Worm (Caenorhabditis elegans) whole organism, L1 larva: ENCODE measurements around the gene bca-1.

Experiments
- C04F5.9 ChIP-seq: sonication (generic microtip); optimal IDR thresholded peaks from 2 replicates; lab custom pipeline; 2016; ENCODE audit warnings: missing genetic modification characterization, missing compliant biosample characterization
- C16A3.4 ChIP-seq: fragments of 150-350 bp; optimal IDR thresholded peaks from 2 replicates; lab custom pipeline; 2014; ENCODE audit warnings: missing biosample characterization, missing genetic modification characterization
- C34B4.2 ChIP-seq: sonication (generic microtip); optimal IDR thresholded peaks from 2 replicates; lab custom pipeline; 2017; ENCODE audit warnings: mild to moderate bottlenecking, missing genetic modification characterization, missing compliant biosample characterization
- F16B12.6 ChIP-seq: fragments of 150-350 bp; optimal IDR thresholded peaks from 2 replicates; lab custom pipeline; 2014; ENCODE audit warnings: missing biosample characterization, missing genetic modification characterization
- Y116A8C.19 ChIP-seq: sonication (generic microtip); optimal IDR thresholded peaks from 2 replicates; lab custom pipeline; 2016; ENCODE audit warnings: missing compliant biosample characterization, missing genetic modification characterization, borderline replicate concordance
- alr-1 ChIP-seq: fragments of 200-800 bp; sonication (Bioruptor generic); optimal IDR thresholded peaks from 2 replicates; lab custom pipeline; 2018; ENCODE audit warnings: borderline replicate concordance, mild to moderate bottlenecking, missing genetic modification characterization, missing compliant biosample characterization
- blmp-1 ChIP-seq: fragments of 150-350 bp; optimal IDR thresholded peaks from 2 replicates; lab custom pipeline; 2014; ENCODE audit warnings: missing biosample characterization, missing genetic modification characterization
- ceh-8 ChIP-seq: fragments of 200-800 bp; sonication (Bioruptor generic); optimal IDR thresholded peaks from 2 replicates; lab custom pipeline; 2018; ENCODE audit warnings: mild to moderate bottlenecking, missing genetic modification characterization, moderate library complexity, missing compliant biosample characterization
- ceh-82 ChIP-seq, 3 experiments: fragments of 150-350 bp in 1 of 3; sonication (generic microtip) in 2 of 3; optimal IDR thresholded peaks; 2 replicates each; lab custom pipeline; 2014 to 2017; ENCODE audit warnings: missing biosample characterization in 3 of 3, missing genetic modification characterization in 3 of 3
- ceh-90 ChIP-seq: sonication (generic microtip); optimal IDR thresholded peaks from 2 replicates; lab custom pipeline; 2016; ENCODE audit warnings: missing genetic modification characterization, missing compliant biosample characterization
- efl-1 ChIP-seq, 4 experiments: fragments of 150-350 bp; optimal IDR thresholded peaks in 3 of 4; peaks in 1 of 4; 1 replicate in 1 of 4; 2 replicates in 3 of 4; lab custom pipeline; 2014; ENCODE audit warnings: missing biosample characterization in 2 of 4, missing genetic modification characterization in 2 of 4, missing genetic modification reagents in 2 of 4
- elt-2 ChIP-seq: sonication (generic microtip); optimal IDR thresholded peaks from 2 replicates; lab custom pipeline; 2016; ENCODE audit warnings: missing genetic modification characterization, mild to moderate bottlenecking, inconsistent platforms, missing compliant biosample characterization, missing genetic modification reagents
- elt-3 ChIP-seq, 6 experiments: fragments of 150-350 bp in 1 of 6; sonication (generic microtip); optimal IDR thresholded peaks; 2 replicates each; lab custom pipeline; 2017 to 2018; ENCODE audit warnings: missing biosample characterization in 6 of 6, missing genetic modification characterization in 6 of 6, inconsistent platforms in 1 of 6
- fkh-10 ChIP-seq: sonication (generic microtip); optimal IDR thresholded peaks from 2 replicates; lab custom pipeline; 2017; ENCODE audit warnings: missing biosample characterization, missing genetic modification reagents, missing genetic modification characterization
- fkh-8 ChIP-seq: sonication (generic microtip); optimal IDR thresholded peaks from 2 replicates; lab custom pipeline; 2016; ENCODE audit warnings: mild to moderate bottlenecking, missing genetic modification characterization, missing compliant biosample characterization
- hlh-17 ChIP-seq: fragments of 200-800 bp; sonication (Bioruptor generic); optimal IDR thresholded peaks from 2 replicates; lab custom pipeline; 2018; ENCODE audit warnings: missing genetic modification characterization, mild to moderate bottlenecking, missing compliant biosample characterization, moderate library complexity, borderline replicate concordance
- hpl-2 ChIP-seq: fragments of 150-350 bp; optimal IDR thresholded peaks from 2 replicates; lab custom pipeline; 2014; ENCODE audit warnings: missing biosample characterization, missing genetic modification reagents, missing genetic modification characterization
- irx-1 ChIP-seq: sonication (generic microtip); optimal IDR thresholded peaks from 2 replicates; lab custom pipeline; 2016; ENCODE audit warnings: missing genetic modification characterization, missing compliant biosample characterization
- isw-1 ChIP-seq: fragments of 200-800 bp; sonication (Bioruptor generic); IDR thresholded peaks from 2 replicates; pipeline ENCODE4 v1.3.6; 2022; ENCODE audit warnings: missing genetic modification characterization, missing compliant biosample characterization
- jun-1 ChIP-seq: fragments of 150-350 bp; optimal IDR thresholded peaks from 2 replicates; lab custom pipeline; 2014; ENCODE audit warnings: missing biosample characterization, missing genetic modification reagents, missing genetic modification characterization
- lin-13 ChIP-seq: fragments of 150-350 bp; optimal IDR thresholded peaks from 2 replicates; lab custom pipeline; 2014; ENCODE audit warnings: missing biosample characterization, missing genetic modification reagents, missing genetic modification characterization
- lin-15B ChIP-seq: fragments of 150-350 bp; sonication (generic microtip); optimal IDR thresholded peaks from 3 replicates; lab custom pipeline; 2014; ENCODE audit warnings: missing biosample characterization, missing genetic modification characterization
- lin-35 ChIP-seq, 2 experiments: fragments of 150-350 bp; optimal IDR thresholded peaks; 2 replicates each; lab custom pipeline; 2014; ENCODE audit warnings: missing biosample characterization in 2 of 2, missing genetic modification characterization in 2 of 2, missing genetic modification reagents in 2 of 2
- lin-39 ChIP-seq: fragments of 150-350 bp; optimal IDR thresholded peaks from 2 replicates; lab custom pipeline; 2014; ENCODE audit warnings: missing biosample characterization, missing genetic modification reagents, missing genetic modification characterization
- lir-3 ChIP-seq: sonication (generic microtip); optimal IDR thresholded peaks from 2 replicates; lab custom pipeline; 2016; ENCODE audit warnings: mild to moderate bottlenecking, missing genetic modification characterization, moderate library complexity, missing compliant biosample characterization; ENCODE audit not compliant: poor library complexity
- mef-2 ChIP-seq: fragments of 150-350 bp; optimal IDR thresholded peaks from 2 replicates; lab custom pipeline; 2014; ENCODE audit warnings: missing biosample characterization, missing genetic modification characterization
- nhr-11 ChIP-seq: fragments of 150-350 bp; optimal IDR thresholded peaks from 2 replicates; lab custom pipeline; 2014; ENCODE audit warnings: missing biosample characterization, missing genetic modification characterization
- nhr-12 ChIP-seq: sonication (generic microtip); optimal IDR thresholded peaks from 2 replicates; lab custom pipeline; 2017; ENCODE audit warnings: missing biosample characterization, missing genetic modification characterization
- nhr-19 ChIP-seq: fragments of 200-800 bp; sonication (Bioruptor generic); conservative IDR thresholded peaks from 2 replicates; pipeline ENCODE4 v1.3.6; 2022; ENCODE audit warnings: missing genetic modification characterization, missing compliant biosample characterization
- nhr-20 ChIP-seq: sonication (generic microtip); optimal IDR thresholded peaks from 2 replicates; lab custom pipeline; 2016; ENCODE audit warnings: mild to moderate bottlenecking, missing genetic modification characterization, missing compliant biosample characterization
- nhr-84 ChIP-seq: sonication (generic microtip); optimal IDR thresholded peaks from 2 replicates; lab custom pipeline; 2017; ENCODE audit warnings: missing biosample characterization, missing genetic modification characterization
- nhr-85 ChIP-seq: sonication (generic microtip); peaks from one replicate; lab custom pipeline; 2016; ENCODE audit warnings: missing genetic modification characterization, inconsistent platforms, missing compliant biosample characterization
- nhr-90 ChIP-seq: sonication (generic microtip); optimal IDR thresholded peaks from 2 replicates; lab custom pipeline; 2016; ENCODE audit warnings: mild to moderate bottlenecking, missing genetic modification characterization, missing compliant biosample characterization; ENCODE audit not compliant: poor library complexity
- pqm-1 ChIP-seq: sonication (generic microtip); optimal IDR thresholded peaks from 3 replicates; lab custom pipeline; 2017; ENCODE audit warnings: missing biosample characterization, missing genetic modification characterization
- snpc-4 ChIP-seq: fragments of 150-350 bp; optimal IDR thresholded peaks from 2 replicates; lab custom pipeline; 2014; ENCODE audit warnings: missing biosample characterization, missing genetic modification characterization
- sup-37 ChIP-seq: fragments of 200-800 bp; sonication (Bioruptor generic); optimal IDR thresholded peaks from 2 replicates; lab custom pipeline; 2018; ENCODE audit warnings: mild to moderate bottlenecking, missing genetic modification characterization, missing compliant biosample characterization
- swsn-7 ChIP-seq: sonication (generic microtip); optimal IDR thresholded peaks from 2 replicates; lab custom pipeline; 2016; ENCODE audit warnings: missing genetic modification characterization, missing compliant biosample characterization
- tlp-1 ChIP-seq: fragments of 150-350 bp; optimal IDR thresholded peaks from 2 replicates; lab custom pipeline; 2014; ENCODE audit warnings: missing biosample characterization, missing genetic modification characterization
- unc-30 ChIP-seq: sonication (generic microtip); optimal IDR thresholded peaks from 2 replicates; lab custom pipeline; 2017; ENCODE audit warnings: missing biosample characterization, missing genetic modification characterization
- unc-86 ChIP-seq: sonication (generic microtip); optimal IDR thresholded peaks from 2 replicates; lab custom pipeline; 2016; ENCODE audit warnings: missing genetic modification characterization, missing compliant biosample characterization
- vab-15 ChIP-seq: sonication (generic microtip); optimal IDR thresholded peaks from 2 replicates; lab custom pipeline; 2017; ENCODE audit warnings: missing genotype, mild to moderate bottlenecking, missing genetic modification characterization, missing compliant biosample characterization
- zag-1 ChIP-seq: fragments of 150-350 bp; optimal IDR thresholded peaks from 2 replicates; lab custom pipeline; 2014; ENCODE audit warnings: missing biosample characterization, missing genetic modification characterization

Gene bca-1

ce11 chrX:6173656-6174055 is 30.9 kb downstream of the bca-1 start, which contains the start of gene T25B2.1:
Gene T25B2.1, plus strand, starts transcription at chrX:6173956.
- TF ChIP-seq C34B4.2 (tag; lab: Kevin White, UChicago) (no peak), nhr-85 (tag; lab: Kevin White, UChicago) (no peak), zag-1 (tag; lab: Kevin White, UChicago) (no peak), swsn-7 (no peak), lin-39 (tag; lab: Kevin White, UChicago) (no peak), sup-37 (GFP tag; lab: Kevin White, UChicago) (no peak), unc-86 (no peak), hpl-2 (GFP tag; lab: Kevin White, UChicago) (no peak), ceh-82 (tag; optimal IDR thresholded peaks at IDR 0.05; lab: Kevin White, UChicago) (no peak), Y116A8C.19 (tag; lab: Kevin White, UChicago) (no peak), efl-1 (optimal IDR thresholded peaks at IDR 0.05; lab: Kevin White, UChicago) (no peak), efl-1 (GFP tag; optimal IDR thresholded peaks at IDR 0.05 in 1 of 2; lab: Kevin White, UChicago) (no peak), fkh-8 (tag; lab: Kevin White, UChicago) (no peak), vab-15 (tag; lab: Kevin White, UChicago) (no peak), blmp-1 (tag; lab: Kevin White, UChicago) (no peak), nhr-19 (GFP tag; lab: Robert Waterston, UW) (no peak)

- TF ChIP-seq jun-1 (tag; lab: Kevin White, UChicago): peak; percentile 21
- no peak for TF ChIP-seq unc-86
- peak; percentile 92 for TF ChIP-seq elt-2 (tag; lab: Kevin White, UChicago)
- TF ChIP-seq F16B12.6: no peak
- TF ChIP-seq lin-35 (GFP tag; optimal IDR thresholded peaks at IDR 0.05; lab: Kevin White, UChicago): peak in 1 of 2 experiments; percentile 40
- TF ChIP-seq tlp-1: no peak
- TF ChIP-seq, all 84 proteins: peak for 3
Observed at ce11 chrX:6169252-6169651, 35.3 kb downstream of the bca-1 start, which contains the start of gene T25B2.2. Gene T25B2.2, plus strand, starts transcription at chrX:6169643.

ce11 chrX:6167376-6167775 is 37.2 kb downstream of the bca-1 start:
- no peak for TF ChIP-seq snpc-4
- no peak for TF ChIP-seq fkh-8 (tag; lab: Kevin White, UChicago)
- TF ChIP-seq mef-2 (tag; lab: Kevin White, UChicago): no peak
- TF ChIP-seq lir-3 (tag; lab: Kevin White, UChicago): no peak
- no peak for TF ChIP-seq lin-35 (GFP tag; optimal IDR thresholded peaks at IDR 0.05; lab: Kevin White, UChicago)
- no peak for TF ChIP-seq ceh-90
- no peak for TF ChIP-seq alr-1 (tag; lab: Kevin White, UChicago)
- TF ChIP-seq elt-3 (tag; optimal IDR thresholded peaks at IDR 0.05; lab: Kevin White, UChicago): no peak
- no peak for TF ChIP-seq C04F5.9 (tag; lab: Kevin White, UChicago)
- TF ChIP-seq unc-30 (tag; lab: Kevin White, UChicago): no peak
- TF ChIP-seq C16A3.4: no peak
- no peak for TF ChIP-seq fkh-10 (GFP tag; lab: Kevin White, UChicago)
- no peak for TF ChIP-seq nhr-11 (tag; lab: Kevin White, UChicago)
- no peak for TF ChIP-seq nhr-20 (tag; lab: Kevin White, UChicago)
- no peak for TF ChIP-seq ceh-8 (GFP tag; lab: Kevin White, UChicago)
- no peak for TF ChIP-seq nhr-90 (tag; lab: Kevin White, UChicago)
- TF ChIP-seq C34B4.2 (tag; lab: Kevin White, UChicago): no peak
- no peak for TF ChIP-seq nhr-84 (tag; lab: Kevin White, UChicago)

ce11 chrX:6162037-6162436 is 42.5 kb downstream of the bca-1 start:
- TF ChIP-seq C04F5.9 (tag; lab: Kevin White, UChicago) (no peak), irx-1 (tag; lab: Kevin White, UChicago) (no peak), tlp-1 (no peak), lin-35 (GFP tag; optimal IDR thresholded peaks at IDR 0.05; lab: Kevin White, UChicago) (no peak), nhr-12 (no peak), nhr-11 (tag; lab: Kevin White, UChicago) (no peak), ceh-82 (tag; optimal IDR thresholded peaks at IDR 0.05; lab: Kevin White, UChicago) (no peak), fkh-10 (GFP tag; lab: Kevin White, UChicago) (no peak), mef-2 (tag; lab: Kevin White, UChicago) (no peak), lin-13 (no peak), elt-2 (tag; lab: Kevin White, UChicago) (no peak), alr-1 (tag; lab: Kevin White, UChicago) (no peak), elt-3 (tag; optimal IDR thresholded peaks at IDR 0.05; lab: Kevin White, UChicago) (no peak), lin-15B (no peak), pqm-1 (tag; lab: Kevin White, UChicago) (no peak), hlh-17 (GFP tag; lab: Kevin White, UChicago) (no peak), isw-1 (GFP tag; lab: Robert Waterston, UW) (no peak), hpl-2 (GFP tag; lab: Kevin White, UChicago) (no peak)
